Worm (Caenorhabditis elegans) whole organism, L2 larva: ENCODE measurements around the gene mdt-15.
A peak's percentile ranks its signal among the peaks of the same experiment; 100 is the strongest.

Experiments used
- C34F6.9 ChIP-seq: fragments of 150-350 bp; optimal IDR thresholded peaks from 2 replicates; lab custom pipeline; 2014; ENCODE audit warnings: missing biosample characterization, missing genetic modification characterization
- Y55F3AM.14 ChIP-seq: fragments of 200-800 bp; sonication (Bioruptor generic); optimal IDR thresholded peaks from 2 replicates; lab custom pipeline; 2018; ENCODE audit warnings: mild to moderate bottlenecking, missing genetic modification characterization, missing compliant biosample characterization
- ZK546.5 ChIP-seq: sonication (generic microtip); optimal IDR thresholded peaks from 2 replicates; lab custom pipeline; 2017; ENCODE audit warnings: missing biosample characterization, missing genetic modification characterization
- alr-1 ChIP-seq: fragments of 150-350 bp; optimal IDR thresholded peaks from 2 replicates; lab custom pipeline; 2014; ENCODE audit warnings: missing biosample characterization, missing genetic modification characterization
- ceh-82 ChIP-seq: fragments of 150-350 bp; optimal IDR thresholded peaks from 2 replicates; lab custom pipeline; 2014; ENCODE audit warnings: missing biosample characterization, missing genetic modification characterization
- crh-2 ChIP-seq: sonication (generic microtip); optimal IDR thresholded peaks from 2 replicates; lab custom pipeline; 2017; ENCODE audit warnings: missing biosample characterization, missing genetic modification characterization
- dmd-4 ChIP-seq: sonication (generic microtip); optimal IDR thresholded peaks from 2 replicates; lab custom pipeline; 2017; ENCODE audit warnings: missing biosample characterization, missing genetic modification characterization
- fos-1 ChIP-seq: fragments of 150-350 bp; optimal IDR thresholded peaks from 2 replicates; lab custom pipeline; 2014; ENCODE audit warnings: missing biosample characterization, missing genetic modification characterization
- gmeb-1 ChIP-seq: fragments of 150-350 bp; optimal IDR thresholded peaks from 2 replicates; lab custom pipeline; 2014; ENCODE audit warnings: missing biosample characterization, missing genetic modification characterization
- lin-11 ChIP-seq: fragments of 150-350 bp; sonication (generic microtip); optimal IDR thresholded peaks from 2 replicates; lab custom pipeline; 2014; ENCODE audit warnings: missing biosample characterization, missing genetic modification characterization, inconsistent platforms, mixed read lengths
- lin-13 ChIP-seq: fragments of 150-350 bp; optimal IDR thresholded peaks from 2 replicates; lab custom pipeline; 2014; ENCODE audit warnings: missing biosample characterization, missing genetic modification reagents, missing genetic modification characterization
- lin-39 ChIP-seq: fragments of 150-350 bp; optimal IDR thresholded peaks from 2 replicates; lab custom pipeline; 2014; ENCODE audit warnings: missing biosample characterization, missing genetic modification reagents, missing genetic modification characterization
- mab-5 ChIP-seq: fragments of 150-350 bp; optimal IDR thresholded peaks from 2 replicates; lab custom pipeline; 2014; ENCODE audit warnings: missing biosample characterization, missing genetic modification characterization
- mdl-1 ChIP-seq, 2 experiments: fragments of 150-350 bp in 1 of 2; sonication (generic microtip) in 1 of 2; optimal IDR thresholded peaks; 2 replicates each; lab custom pipeline; 2017; ENCODE audit warnings: missing biosample characterization in 2 of 2, missing genetic modification characterization in 2 of 2
- nhr-10 ChIP-seq: sonication (generic microtip); optimal IDR thresholded peaks from 2 replicates; lab custom pipeline; 2017; ENCODE audit warnings: missing biosample characterization, missing genetic modification characterization
- nhr-12 ChIP-seq: fragments of 150-350 bp; optimal IDR thresholded peaks from 2 replicates; lab custom pipeline; 2014; ENCODE audit warnings: missing biosample characterization, missing genetic modification characterization
- nhr-129 ChIP-seq: fragments of 150-350 bp; optimal IDR thresholded peaks from 2 replicates; lab custom pipeline; 2014; ENCODE audit warnings: missing biosample characterization, missing genetic modification characterization
- nhr-25 ChIP-seq: fragments of 150-350 bp; sonication (generic microtip); optimal IDR thresholded peaks from 3 replicates; lab custom pipeline; 2014; ENCODE audit warnings: missing biosample characterization, missing genetic modification characterization
- peb-1 ChIP-seq: fragments of 150-350 bp; optimal IDR thresholded peaks from 2 replicates; lab custom pipeline; 2014; ENCODE audit warnings: missing biosample characterization, missing genetic modification characterization
- skn-1 ChIP-seq: sonication (generic microtip); optimal IDR thresholded peaks from 2 replicates; lab custom pipeline; 2017; ENCODE audit warnings: missing biosample characterization, missing genetic modification characterization
- sma-3 ChIP-seq: sonication (generic microtip); optimal IDR thresholded peaks from 2 replicates; lab custom pipeline; 2016; ENCODE audit warnings: missing genetic modification reagents, missing genetic modification characterization, missing compliant biosample characterization
- sma-9 ChIP-seq, 2 experiments: fragments of 150-350 bp in 1 of 2; sonication (generic microtip) in 1 of 2; optimal IDR thresholded peaks; 2 replicates each; lab custom pipeline; 2014 to 2016; ENCODE audit warnings: missing genetic modification characterization in 2 of 2, mild to moderate bottlenecking in 1 of 2, missing biosample characterization in 1 of 2, missing compliant biosample characterization in 1 of 2, missing genetic modification reagents in 1 of 2, moderate library complexity in 1 of 2
- snpc-4 ChIP-seq: fragments of 150-350 bp; optimal IDR thresholded peaks from 2 replicates; lab custom pipeline; 2014; ENCODE audit warnings: missing biosample characterization, missing genetic modification characterization
- unc-55 ChIP-seq: fragments of 150-350 bp; sonication (generic microtip); optimal IDR thresholded peaks from 3 replicates; lab custom pipeline; 2014; ENCODE audit warnings: missing biosample characterization, missing genetic modification reagents, missing genetic modification characterization
- unc-62 ChIP-seq: fragments of 150-350 bp; optimal IDR thresholded peaks from 2 replicates; lab custom pipeline; 2014; ENCODE audit warnings: missing biosample characterization, missing genetic modification reagents, missing genetic modification characterization
- zag-1 ChIP-seq: fragments of 150-350 bp; optimal IDR thresholded peaks from 2 replicates; lab custom pipeline; 2014; ENCODE audit warnings: missing biosample characterization, missing genetic modification characterization
- ztf-1 ChIP-seq: fragments of 200-800 bp; sonication (Bioruptor generic); conservative IDR thresholded peaks from 2 replicates; pipeline ENCODE4 v1.3.6; 2022; ENCODE audit warnings: missing genetic modification characterization, missing compliant biosample characterization
- ztf-4 ChIP-seq: fragments of 150-350 bp; optimal IDR thresholded peaks from 2 replicates; lab custom pipeline; 2014; ENCODE audit warnings: missing biosample characterization, missing genetic modification characterization

The mdt-15 gene

ce11 chrIII:5785273-5785929 is 48.1 kb downstream of the mdt-15 start, which contains the start of gene Y37B11A.3 (continued):
- no peak for TF ChIP-seq lin-39 (tag; lab: Kevin White, UChicago)
- TF ChIP-seq dmd-4 (tag; lab: Kevin White, UChicago) = no peak
- peak; percentile 67 for TF ChIP-seq lin-13 (GFP tag; lab: Kevin White, UChicago)
- no peak for TF ChIP-seq unc-62 (GFP tag; lab: Kevin White, UChicago)
- TF ChIP-seq snpc-4 (tag; lab: Kevin White, UChicago) = peak; percentile 15
- no peak for TF ChIP-seq Y55F3AM.14 (GFP tag; lab: Kevin White, UChicago)
- peak; percentile 23 for TF ChIP-seq zag-1 (tag; lab: Kevin White, UChicago)
- peak; percentile 7 for TF ChIP-seq ceh-82 (tag; lab: Kevin White, UChicago)
- peak; percentile 82 for TF ChIP-seq unc-55 (GFP tag; lab: Kevin White, UChicago)
- peak; percentile 71 for TF ChIP-seq lin-11 (tag; lab: Kevin White, UChicago)
- TF ChIP-seq skn-1 (tag; lab: Kevin White, UChicago) = no peak
- TF ChIP-seq alr-1 (tag; lab: Kevin White, UChicago) = no peak
- TF ChIP-seq crh-2 (tag; lab: Kevin White, UChicago) = peak; percentile 63
- peak; percentile 84 for TF ChIP-seq gmeb-1 (tag; lab: Kevin White, UChicago)

- no peak for TF ChIP-seq ZK546.5 (tag; lab: Kevin White, UChicago)
- TF ChIP-seq nhr-25 (tag; lab: Kevin White, UChicago) = no peak
- no peak for TF ChIP-seq dmd-4 (tag; lab: Kevin White, UChicago)
- TF ChIP-seq ztf-1 = no peak
- TF ChIP-seq peb-1 = no peak
- no peak for TF ChIP-seq sma-3 (GFP tag; lab: Kevin White, UChicago)
- no peak for TF ChIP-seq mdl-1 (tag; optimal IDR thresholded peaks at IDR 0.05; lab: Kevin White, UChicago)
- TF ChIP-seq C34F6.9 = no peak
- no peak for TF ChIP-seq nhr-10 (tag; lab: Kevin White, UChicago)
- no peak for TF ChIP-seq sma-9 (GFP tag; optimal IDR thresholded peaks at IDR 0.05; lab: Kevin White, UChicago)
- TF ChIP-seq sma-9 (tag; optimal IDR thresholded peaks at IDR 0.05; lab: Kevin White, UChicago) = no peak
- no peak for TF ChIP-seq snpc-4 (tag; lab: Kevin White, UChicago)
- no peak for TF ChIP-seq fos-1
- no peak for TF ChIP-seq skn-1 (tag; lab: Kevin White, UChicago)
- no peak for TF ChIP-seq ztf-4
- no peak for TF ChIP-seq nhr-129 (tag; lab: Kevin White, UChicago)
- TF ChIP-seq nhr-12 (tag; lab: Kevin White, UChicago) = no peak
- no peak for TF ChIP-seq zag-1 (tag; lab: Kevin White, UChicago)
- TF ChIP-seq mab-5 (tag; lab: Kevin White, UChicago) = no peak
Observed at ce11 chrIII:5782080-5782479, 51.5 kb downstream of the mdt-15 start.
